Worm (Caenorhabditis elegans): ENCODE data around the gene F38B7.3.

ce11 chrV:11552379-11552778 lies 3.5 kb downstream of the F38B7.3 start, which contains the start of gene srx-85:
- TF ChIP-seq unc-86 (tag; optimal IDR thresholded peaks at IDR 0.05) = no peak
- TF ChIP-seq fkh-10 (GFP tag; optimal IDR thresholded peaks at IDR 0.05) = no peak
- TF ChIP-seq nhr-71 (tag; optimal IDR thresholded peaks at IDR 0.05) = no peak
